Worm (Caenorhabditis elegans) whole organism, midembryonic: ENCODE data around the gene ttll-4.
A peak's percentile ranks its signal among the peaks of the same experiment; 100 is the strongest.

Experiments
- T22C8.4 ChIP-seq: fragments of 200-800 bp; sonication (Bioruptor generic); IDR thresholded peaks from 2 replicates; pipeline ENCODE4 v1.3.6; 2022; ENCODE audit warnings: missing genetic modification characterization, missing compliant biosample characterization
- cog-1 ChIP-seq: sonication (generic microtip); optimal IDR thresholded peaks from 2 replicates; lab custom pipeline; 2016; ENCODE audit warnings: missing genetic modification characterization, missing compliant biosample characterization
- flt-1 ChIP-seq: fragments of 200-800 bp; sonication (Bioruptor generic); IDR thresholded peaks from 2 replicates; pipeline ENCODE4 v1.3.6; 2022; ENCODE audit warnings: missing genetic modification characterization, missing compliant biosample characterization
- klf-2 ChIP-seq: fragments of 200-800 bp; sonication (Bioruptor generic); conservative IDR thresholded peaks from 2 replicates; pipeline ENCODE4 v1.3.6; 2022; ENCODE audit warnings: missing genetic modification reagents, missing genetic modification characterization, missing compliant biosample characterization
- med-1 ChIP-seq: sonication (generic microtip); optimal IDR thresholded peaks from 2 replicates; lab custom pipeline; 2017; ENCODE audit warnings: missing genetic modification characterization, mild to moderate bottlenecking, missing compliant biosample characterization, antibody characterized with exemption, missing genetic modification reagents; ENCODE audit not compliant: insufficient read depth
- ref-1 ChIP-seq: fragments of 200-800 bp; sonication (Bioruptor generic); conservative IDR thresholded peaks from 2 replicates; pipeline ENCODE4 v1.3.6; 2022; ENCODE audit warnings: missing genetic modification reagents, missing genetic modification characterization, missing compliant biosample characterization
- tab-1 ChIP-seq: fragments of 200-800 bp; sonication (Bioruptor generic); IDR thresholded peaks from 2 replicates; pipeline ENCODE4 v1.3.6; 2022; ENCODE audit warnings: missing genetic modification characterization, missing compliant biosample characterization
- ztf-23 ChIP-seq: fragments of 200-800 bp; sonication (Bioruptor generic); IDR thresholded peaks from 2 replicates; pipeline ENCODE4 v1.3.6; 2022; ENCODE audit warnings: missing genetic modification reagents, missing genetic modification characterization, missing compliant biosample characterization
- ztf-29 ChIP-seq: fragments of 200-800 bp; sonication (Bioruptor generic); IDR thresholded peaks from 2 replicates; pipeline ENCODE4 v1.3.6; 2022; ENCODE audit warnings: missing genetic modification reagents, missing genetic modification characterization, missing compliant biosample characterization

ttll-4 gene

DNA sequence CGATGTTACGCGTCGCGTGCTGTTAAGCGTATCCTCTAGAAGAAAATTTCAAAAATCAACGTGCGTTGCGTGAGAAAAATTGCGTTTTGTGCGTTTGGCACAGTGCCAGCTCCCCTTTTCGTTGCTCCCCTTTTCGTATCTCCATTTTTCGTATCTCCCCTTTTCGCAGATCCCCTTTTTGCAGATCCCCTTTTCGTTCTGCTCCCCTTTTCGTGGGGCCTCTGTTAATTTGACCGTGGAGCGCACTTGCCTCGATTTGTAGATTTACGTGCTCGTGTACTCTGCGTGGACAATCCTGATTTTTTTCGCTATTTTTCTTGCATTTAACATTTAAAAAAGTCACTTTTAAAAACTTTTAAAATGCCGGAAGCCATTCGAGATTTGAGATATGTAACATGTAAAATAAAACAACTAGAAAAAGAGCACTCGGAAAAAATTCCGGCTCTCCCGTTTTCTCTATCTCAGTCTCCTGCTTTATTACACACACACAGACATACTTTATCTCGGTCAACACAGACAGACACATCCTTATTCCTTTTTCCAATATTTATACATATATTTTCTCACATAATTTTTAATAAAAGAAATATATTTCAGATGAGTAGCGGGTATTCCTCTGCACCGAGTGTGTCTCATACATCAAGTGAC lies at the start of gene ttll-4:
Gene ttll-4, plus strand, starts transcription at position 598 of the 648 bp plus-strand sequence.
- TF ChIP-seq tab-1 (GFP tag; lab: Robert Waterston, UW) (peak; percentile 58; the same call in 1 of the 2 replicates), cog-1 (tag; lab: Kevin White, UChicago) (peak; percentile 42), T22C8.4 (GFP tag; lab: Robert Waterston, UW) (peak; percentile 56; the same call in 1 of the 2 replicates), klf-2 (GFP tag; lab: Robert Waterston, UW) (peak; percentile 85), ztf-23 (GFP tag; lab: Robert Waterston, UW) (peak; percentile 86), med-1 (no peak), ztf-29 (GFP tag; lab: Robert Waterston, UW) (0 out of 2 replicates have a peak, but pooled peaks have one; percentile 27), ref-1 (GFP tag; lab: Robert Waterston, UW) (no peak), flt-1 (GFP tag; lab: Robert Waterston, UW) (peak; percentile 89)

DNA sequence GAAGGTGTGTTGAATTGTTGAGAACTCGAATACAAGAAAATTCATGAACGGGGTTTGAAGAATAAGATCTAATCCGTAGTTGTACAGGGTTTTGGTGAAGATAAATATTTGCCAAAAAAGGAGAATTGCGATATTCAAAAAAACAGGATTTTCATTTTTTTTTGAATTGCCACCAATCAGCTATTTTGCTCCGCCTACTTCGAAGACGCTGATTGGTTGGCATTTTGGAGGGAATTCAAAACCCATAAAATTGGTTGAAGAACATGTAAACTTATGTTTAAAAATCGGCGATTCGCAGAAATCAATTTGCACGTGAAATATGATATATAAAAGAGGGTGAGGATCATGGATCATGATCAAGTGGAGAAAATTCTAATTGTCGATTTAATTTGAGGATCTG lies 47.9 kb upstream of the ttll-4 start:
- TF ChIP-seq ztf-23 (GFP tag; lab: Robert Waterston, UW) (no peak), tab-1 (GFP tag; lab: Robert Waterston, UW) (no peak), cog-1 (tag; lab: Kevin White, UChicago) (no peak)

DNA sequence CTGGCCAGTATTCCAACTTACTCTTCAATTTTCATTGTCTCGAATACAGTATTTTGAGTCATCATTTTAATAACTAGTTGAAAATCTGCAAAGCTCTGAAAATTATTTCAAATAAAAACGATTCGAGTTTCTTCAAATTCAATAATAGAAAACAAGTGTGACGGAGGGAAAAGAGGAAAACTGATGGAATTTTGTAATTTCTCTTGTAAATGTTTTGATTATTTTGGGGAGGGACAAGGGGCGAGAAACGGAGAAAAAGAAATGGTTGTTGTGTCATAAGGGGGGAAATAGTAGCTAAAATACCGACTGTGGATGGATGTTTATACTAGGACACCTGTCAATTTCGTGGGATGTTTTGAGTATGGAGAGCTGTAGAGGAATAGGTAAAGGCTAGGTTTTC lies 45.8 kb upstream of the ttll-4 start, which contains the start of gene T16G12.9:
Gene T16G12.9, minus strand, starts transcription at position 101 of the 400 bp plus-strand sequence.
- no peak for TF ChIP-seq ztf-29 (GFP tag; lab: Robert Waterston, UW)
- no peak for TF ChIP-seq T22C8.4 (GFP tag; lab: Robert Waterston, UW)
- TF ChIP-seq tab-1 (GFP tag; lab: Robert Waterston, UW), result no peak
- TF ChIP-seq ref-1 (GFP tag; lab: Robert Waterston, UW), result no peak
- TF ChIP-seq ztf-23 (GFP tag; lab: Robert Waterston, UW), result no peak

DNA sequence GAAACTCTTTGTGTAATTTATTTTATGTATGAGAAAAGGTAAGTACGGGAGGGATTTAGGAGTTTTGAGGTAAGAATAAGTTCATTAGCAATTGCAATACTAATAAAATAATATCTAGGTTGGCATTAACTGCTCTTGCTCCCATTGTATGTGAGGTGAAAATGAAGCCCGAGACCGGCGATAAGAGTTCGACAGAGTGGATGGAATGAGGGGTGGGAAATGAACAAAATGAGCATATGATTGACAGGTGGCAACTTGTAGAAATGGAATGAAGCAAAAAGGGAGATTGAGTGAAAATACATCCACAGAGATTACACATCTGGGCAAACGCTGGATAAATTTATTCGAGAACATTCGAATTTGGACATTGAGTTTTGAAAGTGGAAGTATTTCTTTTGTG lies 45.2 kb upstream of the ttll-4 start:
- TF ChIP-seq cog-1 (tag; lab: Kevin White, UChicago) (no peak), ztf-23 (GFP tag; lab: Robert Waterston, UW) (no peak), ztf-29 (GFP tag; lab: Robert Waterston, UW) (no peak), klf-2 (GFP tag; lab: Robert Waterston, UW) (no peak), ref-1 (GFP tag; lab: Robert Waterston, UW) (no peak), med-1 (no peak), T22C8.4 (GFP tag; lab: Robert Waterston, UW) (no peak), flt-1 (GFP tag; lab: Robert Waterston, UW) (no peak), tab-1 (GFP tag; lab: Robert Waterston, UW) (no peak)

DNA sequence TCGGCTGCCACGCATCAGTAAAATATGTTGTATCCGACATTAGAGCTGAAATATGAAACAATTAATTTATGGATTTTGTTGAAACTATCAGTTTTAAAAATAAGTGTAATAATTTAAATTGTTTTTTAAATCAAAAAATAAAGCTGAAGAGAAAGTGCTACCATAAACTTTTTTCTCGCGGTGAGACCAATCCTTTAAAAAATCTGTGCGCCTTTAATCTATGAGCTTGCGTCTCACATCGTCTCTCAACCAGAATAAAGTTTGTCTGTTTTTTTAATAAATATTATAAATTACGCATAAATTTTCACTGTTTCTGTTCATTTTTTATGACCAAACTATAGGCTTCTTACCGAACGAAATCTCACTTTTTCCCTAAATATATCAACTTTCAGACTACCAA lies 40.7 kb upstream of the ttll-4 start, which contains the start of gene T16H12.3:
Gene T16H12.3, minus strand, starts transcription at position 51 of the 400 bp plus-strand sequence.
- TF ChIP-seq klf-2 (GFP tag; lab: Robert Waterston, UW) (no peak), ztf-23 (GFP tag; lab: Robert Waterston, UW) (no peak), T22C8.4 (GFP tag; lab: Robert Waterston, UW) (no peak), ref-1 (GFP tag; lab: Robert Waterston, UW) (no peak), cog-1 (tag; lab: Kevin White, UChicago) (no peak), ztf-29 (GFP tag; lab: Robert Waterston, UW) (no peak), flt-1 (GFP tag; lab: Robert Waterston, UW) (no peak), tab-1 (GFP tag; lab: Robert Waterston, UW) (no peak), med-1 (no peak)

DNA sequence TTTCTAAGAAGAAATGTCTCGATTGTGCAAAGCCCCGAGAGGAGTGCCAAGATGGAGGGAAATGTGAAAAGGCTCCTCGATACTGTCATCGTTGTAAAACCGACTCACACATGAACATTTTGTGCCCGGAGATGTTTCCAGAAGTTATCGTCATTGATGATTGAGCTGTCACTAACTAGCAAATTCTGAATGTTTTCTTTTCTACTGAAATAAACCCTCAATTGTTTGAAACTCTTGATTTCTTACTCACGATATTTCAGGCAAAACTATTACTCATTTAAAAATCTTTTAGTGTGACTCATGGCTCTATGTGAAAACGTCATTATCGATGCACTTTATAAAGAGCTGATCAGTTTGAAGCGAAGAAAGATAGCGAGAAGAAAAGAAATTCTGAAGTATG lies 38.9 kb upstream of the ttll-4 start, which contains the start of gene T16H12.13:
Gene T16H12.13, plus strand, starts transcription at position 301 of the 400 bp plus-strand sequence.
- no peak for TF ChIP-seq ztf-29 (GFP tag; lab: Robert Waterston, UW)
- TF ChIP-seq ztf-23 (GFP tag; lab: Robert Waterston, UW), result no peak
- no peak for TF ChIP-seq flt-1 (GFP tag; lab: Robert Waterston, UW)
- TF ChIP-seq T22C8.4 (GFP tag; lab: Robert Waterston, UW), result no peak
- no peak for TF ChIP-seq klf-2 (GFP tag; lab: Robert Waterston, UW)
- no peak for TF ChIP-seq cog-1 (tag; lab: Kevin White, UChicago)

DNA sequence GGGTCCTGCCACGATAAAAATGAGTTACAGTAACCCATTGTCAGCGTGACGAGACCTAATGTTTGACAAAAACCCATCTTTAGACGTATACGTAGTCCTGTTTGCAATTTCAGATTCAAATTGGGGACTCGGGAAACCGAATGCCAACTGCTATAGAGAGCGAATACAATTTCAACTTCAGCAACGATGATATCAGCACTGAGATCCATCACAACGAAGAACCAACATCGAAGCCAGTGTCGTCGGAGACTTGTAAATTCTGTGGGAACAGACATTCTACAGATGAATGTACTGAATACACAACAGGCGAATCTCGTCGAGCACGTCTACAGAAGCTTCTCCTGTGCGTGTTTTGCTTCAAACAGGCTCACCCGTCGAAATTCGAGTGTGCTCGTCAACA lies 38.4 kb upstream of the ttll-4 start:
- TF ChIP-seq flt-1 (GFP tag; lab: Robert Waterston, UW) (no peak), tab-1 (GFP tag; lab: Robert Waterston, UW) (no peak), ref-1 (GFP tag; lab: Robert Waterston, UW) (no peak), cog-1 (tag; lab: Kevin White, UChicago) (no peak), T22C8.4 (GFP tag; lab: Robert Waterston, UW) (no peak), klf-2 (GFP tag; lab: Robert Waterston, UW) (no peak), med-1 (no peak), ztf-29 (GFP tag; lab: Robert Waterston, UW) (no peak), ztf-23 (GFP tag; lab: Robert Waterston, UW) (no peak)

DNA sequence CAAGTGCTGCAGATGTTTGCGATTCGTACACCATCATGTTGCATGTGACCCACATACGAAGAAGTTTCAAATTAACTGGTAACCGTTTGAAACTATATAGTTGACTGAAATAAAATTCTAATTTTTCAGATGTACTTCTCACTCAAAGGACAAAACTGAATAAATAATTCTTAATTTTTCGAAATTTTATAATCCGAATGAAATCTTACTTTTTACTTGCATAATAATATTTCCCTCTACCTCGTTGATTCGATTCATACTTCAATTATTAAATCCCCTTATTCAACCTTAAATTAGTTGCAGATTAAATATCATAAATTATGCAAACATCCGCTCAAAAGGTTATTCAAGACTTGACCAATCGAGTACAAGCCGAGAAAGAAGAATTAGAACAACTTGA lies 38.0 kb upstream of the ttll-4 start, which contains the start of gene T16H12.2:
Gene T16H12.2, plus strand, starts transcription at position 301 of the 400 bp plus-strand sequence.
- no peak for TF ChIP-seq ref-1 (GFP tag; lab: Robert Waterston, UW)
- TF ChIP-seq tab-1 (GFP tag; lab: Robert Waterston, UW), result no peak
- no peak for TF ChIP-seq med-1
- no peak for TF ChIP-seq klf-2 (GFP tag; lab: Robert Waterston, UW)
- no peak for TF ChIP-seq flt-1 (GFP tag; lab: Robert Waterston, UW)
- no peak for TF ChIP-seq ztf-23 (GFP tag; lab: Robert Waterston, UW)
- no peak for TF ChIP-seq T22C8.4 (GFP tag; lab: Robert Waterston, UW)
- TF ChIP-seq ztf-29 (GFP tag; lab: Robert Waterston, UW), result no peak
- no peak for TF ChIP-seq cog-1 (tag; lab: Kevin White, UChicago)

DNA sequence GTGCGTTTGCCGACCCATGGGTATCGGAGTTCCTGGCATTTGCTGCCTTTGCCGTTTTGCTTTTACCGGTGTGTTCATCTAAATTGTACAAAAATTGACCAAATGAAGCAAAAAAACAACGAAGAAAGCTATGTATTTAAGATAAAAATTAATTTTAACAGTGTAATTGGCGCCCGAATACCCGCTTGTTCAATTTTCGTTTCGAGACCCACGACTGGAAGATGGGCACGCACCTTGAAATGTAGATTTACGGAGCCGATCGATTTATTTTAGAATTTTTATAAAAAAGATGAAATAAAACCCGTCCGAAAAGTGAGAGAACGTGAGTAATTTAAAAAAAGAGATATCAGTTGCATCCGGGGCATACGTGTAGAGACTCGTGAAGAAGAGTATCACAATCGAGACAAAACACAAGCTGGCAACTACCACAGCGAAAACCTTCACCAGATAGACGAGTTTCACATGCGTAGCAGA lies 35.4 kb upstream of the ttll-4 start, which contains the start of gene hal-2:
Gene hal-2, minus strand, starts transcription at position 424 of the 474 bp plus-strand sequence.
- TF ChIP-seq med-1, result no peak
- no peak for TF ChIP-seq ztf-23 (GFP tag; lab: Robert Waterston, UW)
- no peak for TF ChIP-seq tab-1 (GFP tag; lab: Robert Waterston, UW)
